Fruit fly (Drosophila melanogaster) whole organism, embryonic: Measurements from ENCODE around the gene CG10298.

Experiments
- CG6813 ChIP-seq: fragments of 200-800 bp; sonication (Bioruptor generic); optimal IDR thresholded peaks from 2 replicates; lab custom pipeline; 2017; ENCODE audit warnings: missing biosample characterization, missing genetic modification characterization, mild to moderate bottlenecking, moderate library complexity, missing genetic modification reagents
- D19B ChIP-seq: fragments of 200-800 bp; sonication (Bioruptor generic); optimal IDR thresholded peaks from 2 replicates; lab custom pipeline; 2017; ENCODE audit warnings: missing biosample characterization, mild to moderate bottlenecking, missing genetic modification characterization
- Doc3 ChIP-seq: fragments of 200-800 bp; sonication (Bioruptor generic); IDR thresholded peaks from 3 replicates; pipeline ENCODE4 v1.3.6; 2022; ENCODE audit warnings: missing biosample characterization, missing genetic modification characterization; ENCODE audit not compliant: partially characterized antibody
- nerfin-2 ChIP-seq: fragments of 200-800 bp; sonication (Bioruptor generic); IDR thresholded peaks from 2 replicates; pipeline ENCODE4 v1.3.6; 2022; ENCODE audit warnings: missing biosample characterization, missing genetic modification characterization; ENCODE audit not compliant: partially characterized antibody

DNA sequence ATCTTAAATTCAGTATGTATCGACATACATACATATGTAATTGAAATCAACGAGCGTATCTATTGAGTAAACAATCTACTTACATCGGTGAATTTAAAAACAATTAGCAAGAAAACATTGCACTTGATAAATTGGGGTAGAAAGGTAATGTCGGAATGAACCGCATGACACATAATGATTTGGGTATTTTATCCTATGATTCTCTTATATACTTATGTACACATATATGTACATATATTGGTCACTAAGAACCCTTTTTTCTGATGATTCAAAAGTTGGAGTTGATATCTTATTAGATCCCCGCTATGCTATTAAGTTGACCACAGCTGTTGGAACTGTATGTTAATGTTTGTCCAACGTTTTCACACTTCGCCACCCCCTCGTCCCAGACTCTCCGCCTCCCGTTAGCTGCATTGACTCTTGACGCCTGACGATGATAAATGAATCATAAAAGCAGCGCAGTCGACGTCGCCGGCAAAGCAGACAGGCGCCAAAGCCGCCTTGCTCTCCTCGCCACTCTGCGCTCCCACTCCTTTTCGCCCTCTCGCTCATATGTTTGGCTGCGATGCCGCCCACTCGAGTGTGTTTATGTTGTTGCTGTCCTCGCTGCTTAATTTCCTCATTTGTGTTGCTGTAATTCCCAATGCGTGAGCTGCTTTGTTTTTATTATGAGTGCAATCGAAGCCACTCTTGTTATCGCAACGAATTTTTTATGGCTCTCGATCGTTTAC lies 10.3 kb downstream of the CG10298 start:
- TF ChIP-seq Doc3 (GFP tag; lab: Robert Waterston, UW) (no peak), D19B (GFP tag; lab: Kevin White, UChicago) (no peak), nerfin-2 (GFP tag; lab: Robert Waterston, UW) (no peak), CG6813 (GFP tag; lab: Kevin White, UChicago) (no peak)
